Fruit fly (Drosophila melanogaster): ENCODE results near the gene Tspo.

Gene Tspo

dm6 chr2L:568030-568429, 8.6 kb downstream of the Tspo start, which contains the start of the genes Nle and Sf3b1 (continued):
- TF ChIP-seq Neu2 (GFP tag; optimal IDR thresholded peaks at IDR 0.05; ENCODE audit: borderline replicate concordance) (no peak), CG12236 (GFP tag; optimal IDR thresholded peaks at IDR 0.05) (peak; percentile 9), CG11247 (GFP tag; IDR thresholded peaks at IDR 0.05) (no peak), CG12391 (tag; optimal IDR thresholded peaks at IDR 0.05) (peak; percentile 77), CG17612 (GFP tag; IDR thresholded peaks at IDR 0.05) (no peak), GATAe (GFP tag; conservative IDR thresholded peaks at IDR 0.05) (no peak), Adf1 (GFP tag; IDR thresholded peaks at IDR 0.05) (peak; percentile 48), cato (GFP tag; optimal IDR thresholded peaks at IDR 0.05; ENCODE audit: borderline replicate concordance) (peak; percentile 21), CG7839 (tag; optimal IDR thresholded peaks at IDR 0.05) (no peak), caup (GFP tag; optimal IDR thresholded peaks at IDR 0.05; ENCODE audit: severe bottlenecking) (no peak), CG2678 (tag; optimal IDR thresholded peaks at IDR 0.05) (no peak), pita (GFP tag; optimal IDR thresholded peaks at IDR 0.05) (no peak), ap (GFP tag; IDR thresholded peaks at IDR 0.05) (no peak), CG10147 (GFP tag; optimal IDR thresholded peaks at IDR 0.05) (no peak), maf-S (GFP tag; optimal IDR thresholded peaks at IDR 0.05) (peak; percentile 13), CkIIα-i1 (GFP tag; IDR thresholded peaks at IDR 0.05) (no peak), CG33213 (GFP tag; optimal IDR thresholded peaks at IDR 0.05) (peak; percentile 40), CG3163 (GFP tag; optimal IDR thresholded peaks at IDR 0.05) (no peak), CG10462 (GFP tag; optimal IDR thresholded peaks at IDR 0.05) (peak; percentile 27), slou (GFP tag; optimal IDR thresholded peaks at IDR 0.05) (no peak), sens-2 (GFP tag; IDR thresholded peaks at IDR 0.05) (no peak), E2f2 (GFP tag; IDR thresholded peaks at IDR 0.05) (peak; percentile 57), emc (GFP tag; optimal IDR thresholded peaks at IDR 0.05) (no peak), HLH54F (GFP tag; optimal IDR thresholded peaks at IDR 0.05) (peak; percentile 54), Lim3 (GFP tag; IDR thresholded peaks at IDR 0.05) (no peak), Aef1 (GFP tag; IDR thresholded peaks at IDR 0.05) (no peak), CG34422 (GFP tag; IDR thresholded peaks at IDR 0.05) (peak; percentile 67), CG1792 (GFP tag; optimal IDR thresholded peaks at IDR 0.05) (no peak), CG13775 (GFP tag; optimal IDR thresholded peaks at IDR 0.05) (peak; percentile 62), CG4854 (GFP tag; optimal IDR thresholded peaks at IDR 0.05) (no peak), gfzf (GFP tag; optimal IDR thresholded peaks at IDR 0.05) (peak; percentile 74), H2.0 (GFP tag; IDR thresholded peaks at IDR 0.05) (no peak), dm (GFP tag; optimal IDR thresholded peaks at IDR 0.05) (peak; percentile 89), Eip74EF (GFP tag; optimal IDR thresholded peaks at IDR 0.05) (no peak), hkb (optimal IDR thresholded peaks at IDR 0.05) (peak; percentile 54), hkb (GFP tag; IDR thresholded peaks at IDR 0.05) (no peak), CG31224 (GFP tag; IDR thresholded peaks at IDR 0.05) (no peak), CG8281 (tag; optimal IDR thresholded peaks at IDR 0.05) (no peak), E2f1 (GFP tag; IDR thresholded peaks at IDR 0.05) (no peak), jumu (GFP tag; optimal IDR thresholded peaks at IDR 0.05) (peak; percentile 37), rib (GFP tag; IDR thresholded peaks at IDR 0.05) (no peak), onecut (GFP tag; IDR thresholded peaks at IDR 0.05) (0 out of 2 replicates have a peak, but pooled peaks have one; percentile 16), bab2 (GFP tag; optimal IDR thresholded peaks at IDR 0.05) (no peak), CG5245 (GFP tag; optimal IDR thresholded peaks at IDR 0.05) (no peak), tgo (GFP tag; IDR thresholded peaks at IDR 0.05) (no peak), CG15269 (tag; optimal IDR thresholded peaks at IDR 0.05) (no peak), hbn (GFP tag; IDR thresholded peaks at IDR 0.05; ENCODE audit: partially characterized antibody) (peak; percentile 97), Med (GFP tag) (peak; percentile 89), bigmax (GFP tag; optimal IDR thresholded peaks at IDR 0.05) (no peak), ems (GFP tag; optimal IDR thresholded peaks at IDR 0.05) (peak; percentile 24), Sry-δ (GFP tag; optimal IDR thresholded peaks at IDR 0.05) (peak; percentile 93), tio (GFP tag; optimal IDR thresholded peaks at IDR 0.05) (no peak), nmo (GFP tag; optimal IDR thresholded peaks at IDR 0.05) (peak; percentile 71)
